Worm (Caenorhabditis elegans): ENCODE data around the gene pkg-2.

Gene pkg-2

DNA sequence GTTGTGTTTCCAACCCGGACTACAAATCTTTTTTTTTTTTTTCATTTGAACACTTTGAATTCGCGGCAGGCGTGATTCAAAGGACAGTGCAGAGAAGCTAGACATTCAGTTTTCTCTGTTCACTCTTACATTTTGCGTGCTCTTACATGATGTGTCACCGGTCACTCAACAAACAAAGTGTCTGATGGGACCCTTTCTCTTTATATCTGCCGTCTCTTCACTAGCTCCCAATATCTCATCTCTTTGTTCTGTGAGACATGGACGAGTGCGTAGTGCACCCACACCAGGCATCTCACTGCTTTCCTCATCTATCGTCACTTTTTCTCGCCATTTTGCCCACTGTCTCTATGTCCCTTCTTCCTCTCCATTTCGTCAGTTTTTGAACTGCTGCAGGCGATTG lies 66.4 kb downstream of the pkg-2 start (continued):
- TF ChIP-seq nhr-11 (tag; optimal IDR thresholded peaks at IDR 0.05) (peak; percentile 71), nhr-28 (tag; optimal IDR thresholded peaks at IDR 0.05) (peak; percentile 55), dmd-6 (GFP tag; IDR thresholded peaks at IDR 0.05) (peak; percentile 53), F49E8.2 (tag; optimal IDR thresholded peaks at IDR 0.05; ENCODE audit: borderline replicate concordance) (no peak), zag-1 (tag; optimal IDR thresholded peaks at IDR 0.05) (no peak), ZK337.2 (GFP tag; IDR thresholded peaks at IDR 0.05) (peak; percentile 54; the same call in 1 of the 2 replicates), dpl-1 (GFP tag; optimal IDR thresholded peaks at IDR 0.05) (peak; percentile 54), daf-16 (GFP tag; optimal IDR thresholded peaks at IDR 0.05) (peak in 1 of 2 experiments; percentile 20), daf-16 (tag; optimal IDR thresholded peaks at IDR 0.05) (peak; percentile 10), nhr-102 (tag; optimal IDR thresholded peaks at IDR 0.05) (peak; percentile 21), nhr-48 (tag; optimal IDR thresholded peaks at IDR 0.05) (peak; percentile 92), hlh-11 (tag; optimal IDR thresholded peaks at IDR 0.05) (peak; percentile 71), fos-1 (tag; optimal IDR thresholded peaks at IDR 0.05) (no peak), egl-43 (GFP tag; IDR thresholded peaks at IDR 0.05) (no peak), ctbp-1 (GFP tag; IDR thresholded peaks at IDR 0.05) (no peak), ztf-11 (tag; optimal IDR thresholded peaks at IDR 0.05) (no peak), pqm-1 (tag; optimal IDR thresholded peaks at IDR 0.05) (no peak), F37D6.2 (tag; optimal IDR thresholded peaks at IDR 0.05) (no peak), mep-1 (tag; optimal IDR thresholded peaks at IDR 0.05) (peak; percentile 75), unc-62 (GFP tag; optimal IDR thresholded peaks at IDR 0.05 in 1 of 2) (peak in 1 of 2 experiments; percentile 84), unc-62 (tag; optimal IDR thresholded peaks at IDR 0.05) (peak; percentile 48), vab-7 (GFP tag; IDR thresholded peaks at IDR 0.05) (0 out of 2 replicates have a peak, but pooled peaks have one; percentile 31), attf-4 (tag; optimal IDR thresholded peaks at IDR 0.05) (peak; percentile 58), hif-1 (tag; optimal IDR thresholded peaks at IDR 0.05) (peak in 1 of 2 experiments; percentile 23), madf-5 (GFP tag; IDR thresholded peaks at IDR 0.05) (no peak), dmd-8 (GFP tag; IDR thresholded peaks at IDR 0.05) (no peak), lin-13 (GFP tag; optimal IDR thresholded peaks at IDR 0.05) (peak; percentile 50), sdz-12 (GFP tag; optimal IDR thresholded peaks at IDR 0.05) (no peak), dve-1 (tag; optimal IDR thresholded peaks at IDR 0.05; ENCODE audit: insufficient read depth) (peak; percentile 33), R02D3.7 (tag; optimal IDR thresholded peaks at IDR 0.05) (no peak)

DNA sequence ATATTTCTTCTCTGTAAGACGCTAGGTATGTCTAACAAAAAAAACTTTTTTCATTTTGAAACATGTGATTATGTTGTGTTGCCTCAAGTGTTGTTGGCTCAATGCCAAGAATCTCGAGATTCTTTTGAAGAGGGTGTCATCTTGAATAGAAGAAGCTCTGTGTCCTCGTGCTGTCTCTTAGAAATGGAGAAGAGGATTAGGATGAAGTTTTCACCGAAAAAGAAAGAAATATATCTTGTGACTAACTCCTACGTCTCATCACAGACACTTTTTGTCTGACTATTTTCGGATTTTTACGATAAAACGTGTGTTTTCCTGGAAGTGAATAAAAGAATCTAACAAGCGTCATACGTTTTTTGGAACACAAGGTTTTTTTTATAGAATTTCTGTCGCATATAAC lies 66.9 kb downstream of the pkg-2 start:
- TF ChIP-seq mxl-2 (GFP tag; conservative IDR thresholded peaks at IDR 0.05) (no peak), madf-9 (GFP tag; conservative IDR thresholded peaks at IDR 0.05) (no peak), hlh-30 (tag; optimal IDR thresholded peaks at IDR 0.05; ENCODE audit: insufficient read depth) (peak; percentile 60), lsy-2 (tag; optimal IDR thresholded peaks at IDR 0.05) (peak in 1 of 2 experiments; percentile 33)
